Fruit fly (Drosophila melanogaster): ENCODE measurements around the gene PrBP.

Gene PrBP

DNA sequence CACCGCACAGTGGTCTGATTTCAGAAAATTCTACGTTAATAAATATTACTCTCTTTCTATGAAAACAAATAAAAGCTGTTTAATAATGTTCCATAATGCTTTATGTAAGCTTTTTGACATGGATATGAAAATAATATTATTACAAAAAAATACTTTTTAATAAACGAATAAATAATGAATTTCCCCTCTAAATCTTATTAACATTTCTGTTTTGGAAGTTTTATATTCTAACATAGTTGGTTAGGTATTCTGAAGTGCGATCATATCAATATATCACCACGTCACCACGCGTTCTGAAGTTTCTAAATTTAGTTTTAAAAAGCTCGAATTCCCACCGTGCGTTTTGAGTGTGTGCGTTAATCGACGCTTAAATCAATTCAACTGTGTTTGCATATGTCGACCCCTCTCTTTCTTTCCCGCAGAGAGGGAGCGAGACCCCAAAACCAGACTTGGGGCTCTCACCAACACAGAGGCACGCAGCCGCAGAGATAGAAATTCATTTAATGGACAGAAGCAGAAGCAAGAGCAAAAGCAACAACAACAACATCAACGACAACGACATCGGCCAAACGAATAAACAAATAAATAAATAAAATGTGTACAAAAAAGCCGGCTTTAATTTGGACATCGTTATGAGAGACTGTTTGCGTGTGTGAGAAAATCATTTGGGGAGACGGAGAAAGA is 5.7 kb upstream of the PrBP start (continued):
- TF ChIP-seq Rfx (GFP tag; IDR thresholded peaks at IDR 0.05) (peak; percentile 75), CG13123 (GFP tag; optimal IDR thresholded peaks at IDR 0.05) (peak; percentile 58), trh (GFP tag; optimal IDR thresholded peaks at IDR 0.05) (peak; percentile 65), Camta (GFP tag; optimal IDR thresholded peaks at IDR 0.05) (peak; percentile 50), pros (GFP tag; optimal IDR thresholded peaks at IDR 0.05) (peak; percentile 41), CG17802 (tag; optimal IDR thresholded peaks at IDR 0.05) (no peak), CG1603 (tag; optimal IDR thresholded peaks at IDR 0.05) (peak; percentile 39), CG2120 (GFP tag; optimal IDR thresholded peaks at IDR 0.05) (peak; percentile 71), prd (optimal IDR thresholded peaks at IDR 0.05) (no peak), prd (GFP tag; IDR thresholded peaks at IDR 0.05) (peak; percentile 80), kni (GFP tag; optimal IDR thresholded peaks at IDR 0.05) (peak; percentile 83), aop (GFP tag; IDR thresholded peaks at IDR 0.05) (no peak), CG10431 (GFP tag; optimal IDR thresholded peaks at IDR 0.05) (peak; percentile 60), tna (GFP tag; IDR thresholded peaks at IDR 0.05; ENCODE audit: partially characterized antibody) (no peak), CG2199 (GFP tag; IDR thresholded peaks at IDR 0.05) (peak; percentile 51; the same call in 1 of the 3 replicates), org-1 (GFP tag; optimal IDR thresholded peaks at IDR 0.05) (peak; percentile 89), Hsf (GFP tag; optimal IDR thresholded peaks at IDR 0.05) (peak; percentile 80), Myb (GFP tag; optimal IDR thresholded peaks at IDR 0.05) (no peak), gfzf (GFP tag; optimal IDR thresholded peaks at IDR 0.05) (no peak), cad (GFP tag; optimal IDR thresholded peaks at IDR 0.05) (no peak), CG2129 (GFP tag; IDR thresholded peaks at IDR 0.05; ENCODE audit: partially characterized antibody) (no peak), Eip74EF (GFP tag; optimal IDR thresholded peaks at IDR 0.05) (peak in 1 of 2 experiments; percentile 92), CG14050 (GFP tag; IDR thresholded peaks at IDR 0.05) (peak; percentile 33; the same call in 1 of the 3 replicates), CG4617 (GFP tag; optimal IDR thresholded peaks at IDR 0.05; ENCODE audit: borderline replicate concordance) (peak; percentile 57), CG10959 (GFP tag; IDR thresholded peaks at IDR 0.05) (0 out of 2 replicates have a peak, but pooled peaks have one; percentile 11), dati (GFP tag; IDR thresholded peaks at IDR 0.05) (no peak), trem (tag; optimal IDR thresholded peaks at IDR 0.05) (peak; percentile 83), Doc3 (GFP tag; IDR thresholded peaks at IDR 0.05; ENCODE audit: partially characterized antibody) (0 out of 3 replicates have a peak, but pooled peaks have one; percentile 12), CG5953 (GFP tag; IDR thresholded peaks at IDR 0.05) (peak; percentile 16; the same call in 1 of the 2 replicates), Mrtf (GFP tag; IDR thresholded peaks at IDR 0.05) (peak; percentile 56; the same call in 2 of the 3 replicates), CG33557 (GFP tag; optimal IDR thresholded peaks at IDR 0.05) (peak; percentile 90), CG14965 (GFP tag; optimal IDR thresholded peaks at IDR 0.05; ENCODE audit: borderline replicate concordance) (no peak), hbn (GFP tag; IDR thresholded peaks at IDR 0.05; ENCODE audit: partially characterized antibody) (no peak), nom (GFP tag; optimal IDR thresholded peaks at IDR 0.05) (peak; percentile 79), CG31224 (GFP tag; IDR thresholded peaks at IDR 0.05) (peak; percentile 49; the same call in 1 of the 2 replicates), schlank (tag; optimal IDR thresholded peaks at IDR 0.05) (no peak), CG10979 (tag; optimal IDR thresholded peaks at IDR 0.05) (peak; percentile 93), dm (GFP tag; optimal IDR thresholded peaks at IDR 0.05) (no peak), CG3847 (GFP tag; IDR thresholded peaks at IDR 0.05) (peak; percentile 72), kay (GFP tag; optimal IDR thresholded peaks at IDR 0.05) (peak; percentile 83), ro (GFP tag; IDR thresholded peaks at IDR 0.05) (peak; percentile 38), Nf-YA (GFP tag; IDR thresholded peaks at IDR 0.05) (no peak), Mes4 (GFP tag; optimal IDR thresholded peaks at IDR 0.05) (peak; percentile 56), CG7963 (GFP tag; IDR thresholded peaks at IDR 0.05; ENCODE audit: partially characterized antibody) (no peak; the same call in 2 of the 3 replicates), CG11085 (GFP tag; IDR thresholded peaks at IDR 0.05) (no peak; the same call in 1 of the 2 replicates), cato (GFP tag; optimal IDR thresholded peaks at IDR 0.05; ENCODE audit: borderline replicate concordance) (peak; percentile 68), CG16813 (GFP tag; IDR thresholded peaks at IDR 0.05; ENCODE audit: partially characterized antibody) (no peak), so (GFP tag; IDR thresholded peaks at IDR 0.05) (peak; percentile 78; the same call in 1 of the 3 replicates)

Measured in whole organism, embryonic.